Worm (Caenorhabditis elegans) whole organism, young adult: ENCODE results near the gene akt-2.

Experiments
- nhr-120 ChIP-seq: fragments of 200-800 bp; sonication (Bioruptor generic); IDR thresholded peaks from 2 replicates; pipeline ENCODE4 v1.3.6; 2022; ENCODE audit warnings: missing genetic modification characterization, missing compliant biosample characterization
- pha-4 ChIP-seq: fragments of 150-350 bp; sonication (generic microtip); optimal IDR thresholded peaks from 2 replicates; lab custom pipeline; 2014; ENCODE audit warnings: missing biosample characterization, missing genetic modification reagents, missing genetic modification characterization
- snpc-4 ChIP-seq, 5 experiments: fragments of 150-350 bp in 1 of 5; sonication (generic microtip) in 4 of 5; optimal IDR thresholded peaks; 2 replicates each; lab custom pipeline; 2014 to 2018; ENCODE audit warnings: missing genetic modification characterization in 5 of 5, missing biosample characterization in 3 of 5, antibody characterized with exemption in 2 of 5, mild to moderate bottlenecking in 2 of 5, missing compliant biosample characterization in 2 of 5, missing genotype in 2 of 5, moderate library complexity in 2 of 5, missing genetic modification reagents in 1 of 5
- ztf-6 ChIP-seq: fragments of 200-800 bp; sonication (Bioruptor generic); IDR thresholded peaks from 2 replicates; pipeline ENCODE4 v1.3.6; 2022; ENCODE audit warnings: missing genetic modification reagents, missing genetic modification characterization, missing compliant biosample characterization

ce11 chrX:14141344-14141841, 6.1 kb upstream of the akt-2 start:
- TF ChIP-seq snpc-4 (GFP tag; optimal IDR thresholded peaks at IDR 0.05; lab: Kevin White, UChicago): no peak
- no peak for TF ChIP-seq snpc-4 (tag; optimal IDR thresholded peaks at IDR 0.05; lab: Kevin White, UChicago)
- TF ChIP-seq ztf-6 (GFP tag; lab: Robert Waterston, UW): no peak
- TF ChIP-seq pha-4 (tag; lab: Kevin White, UChicago): no peak
- no peak for TF ChIP-seq nhr-120
